Worm (Caenorhabditis elegans): ENCODE measurements around the gene abce-1.

Gene abce-1

DNA sequence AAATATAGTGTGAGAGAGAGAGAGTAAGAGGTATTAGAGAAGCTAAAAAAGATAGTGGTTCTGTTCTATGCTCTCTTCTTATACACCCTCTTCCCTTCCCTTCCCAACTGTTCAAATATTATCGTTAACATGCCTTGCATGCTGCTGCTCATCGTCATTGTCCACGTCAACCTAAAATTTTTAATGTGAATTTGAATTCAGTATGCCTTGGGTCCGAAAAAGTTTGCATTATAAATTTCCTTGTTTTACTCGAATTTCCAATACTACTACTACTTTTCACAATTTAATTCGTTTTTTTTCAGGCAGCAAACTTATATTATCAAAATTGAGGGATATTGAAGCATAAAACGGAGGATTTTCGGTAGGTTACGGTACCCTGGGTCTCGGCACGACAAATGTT is 33.5 kb downstream of the abce-1 start, which contains the start of gene gly-5:
gly-5 (plus strand) TSS at position 301 of the 400 bp plus-strand sequence.
- TF ChIP-seq fos-1 (tag; optimal IDR thresholded peaks at IDR 0.05), result no peak
- TF ChIP-seq mab-9 (GFP tag; IDR thresholded peaks at IDR 0.05), result no peak
- no peak for TF ChIP-seq aha-1 (tag; optimal IDR thresholded peaks at IDR 0.05)
- TF ChIP-seq nhr-11 (tag; optimal IDR thresholded peaks at IDR 0.05), result no peak
- TF ChIP-seq vab-15 (tag; optimal IDR thresholded peaks at IDR 0.05), result no peak
- TF ChIP-seq ces-1 (GFP tag; optimal IDR thresholded peaks at IDR 0.05), result no peak
- no peak for TF ChIP-seq irx-1 (tag; optimal IDR thresholded peaks at IDR 0.05)
- TF ChIP-seq F16B12.6 (tag; optimal IDR thresholded peaks at IDR 0.05), result no peak
- no peak for TF ChIP-seq lsy-2 (tag; optimal IDR thresholded peaks at IDR 0.05)
- TF ChIP-seq dpl-1 (GFP tag; optimal IDR thresholded peaks at IDR 0.05), result no peak
- TF ChIP-seq mep-1 (tag; optimal IDR thresholded peaks at IDR 0.05), result no peak
- TF ChIP-seq lin-14 (GFP tag; optimal IDR thresholded peaks at IDR 0.05), result no peak

DNA sequence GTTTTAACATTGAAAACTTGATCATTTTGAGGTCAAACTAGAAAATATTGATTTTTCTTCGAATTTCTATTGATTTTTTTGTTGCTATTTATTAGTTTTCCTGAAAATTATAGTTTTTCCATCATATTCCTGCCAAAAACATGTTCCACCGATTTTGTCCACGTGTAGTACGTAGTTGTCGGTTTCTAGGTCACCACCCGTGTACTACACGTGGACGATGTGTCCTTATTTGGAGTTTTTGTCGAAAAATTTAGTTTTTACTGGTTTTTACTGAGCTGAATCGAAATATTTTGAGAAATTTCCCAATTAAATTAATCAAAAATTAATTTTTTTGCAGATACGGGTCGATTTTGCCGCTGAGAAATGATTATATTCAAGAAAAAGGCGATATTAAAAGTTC is 34.2 kb downstream of the abce-1 start:
- no peak for TF ChIP-seq sup-37 (GFP tag; optimal IDR thresholded peaks at IDR 0.05)
- no peak for TF ChIP-seq snpc-4 (tag; optimal IDR thresholded peaks at IDR 0.05)
- TF ChIP-seq aly-2 (tag; optimal IDR thresholded peaks at IDR 0.05), result peak; percentile 21
- TF ChIP-seq fkh-4 (tag; optimal IDR thresholded peaks at IDR 0.05; ENCODE audit: borderline replicate concordance), result peak; percentile 98
- no peak for TF ChIP-seq pqm-1 (tag; optimal IDR thresholded peaks at IDR 0.05)
- TF ChIP-seq nhr-28 (tag; optimal IDR thresholded peaks at IDR 0.05), result no peak
- TF ChIP-seq ceh-88 (GFP tag; IDR thresholded peaks at IDR 0.05), result peak; percentile 53; the same call in 1 of the 2 replicates
- TF ChIP-seq nhr-90 (tag; optimal IDR thresholded peaks at IDR 0.05; ENCODE audit: poor library complexity), result peak; percentile 93
- no peak for TF ChIP-seq nhr-76 (tag; optimal IDR thresholded peaks at IDR 0.05)
- TF ChIP-seq nhr-11 (tag; optimal IDR thresholded peaks at IDR 0.05), result no peak
- TF ChIP-seq efl-1 (optimal IDR thresholded peaks at IDR 0.05), result peak; percentile 71 to 75
- TF ChIP-seq efl-1 (GFP tag; optimal IDR thresholded peaks at IDR 0.05 in 1 of 2), result peak; percentile 69 to 96
- peak; percentile 68 for TF ChIP-seq elt-2 (tag; optimal IDR thresholded peaks at IDR 0.05)
- peak; percentile 80 for TF ChIP-seq nhr-19 (GFP tag; conservative IDR thresholded peaks at IDR 0.05)
- peak; percentile 66 for TF ChIP-seq lin-39 (tag; optimal IDR thresholded peaks at IDR 0.05)
- TF ChIP-seq tbx-2 (tag; optimal IDR thresholded peaks at IDR 0.05), result peak; percentile 91
- peak; percentile 92 for TF ChIP-seq xbp-1 (tag; optimal IDR thresholded peaks at IDR 0.05)
- TF ChIP-seq fkh-8 (tag; optimal IDR thresholded peaks at IDR 0.05), result peak; percentile 84
- TF ChIP-seq Y116A8C.19 (tag; optimal IDR thresholded peaks at IDR 0.05; ENCODE audit: borderline replicate concordance), result peak; percentile 92
- no peak for TF ChIP-seq hlh-17 (GFP tag; optimal IDR thresholded peaks at IDR 0.05; ENCODE audit: borderline replicate concordance)
- TF ChIP-seq zag-1 (tag; optimal IDR thresholded peaks at IDR 0.05), result no peak
- no peak for TF ChIP-seq unc-62 (GFP tag; optimal IDR thresholded peaks at IDR 0.05)
- TF ChIP-seq fkh-10 (GFP tag; optimal IDR thresholded peaks at IDR 0.05), result no peak
- TF ChIP-seq elt-3 (tag; optimal IDR thresholded peaks at IDR 0.05), result no peak
- peak; percentile 86 for TF ChIP-seq dsc-1 (tag; optimal IDR thresholded peaks at IDR 0.05)
- TF ChIP-seq ces-1 (GFP tag; optimal IDR thresholded peaks at IDR 0.05), result no peak
- TF ChIP-seq nhr-85 (tag), result peak; percentile 94
- TF ChIP-seq tlp-1 (tag; optimal IDR thresholded peaks at IDR 0.05), result no peak
- no peak for TF ChIP-seq ama-1 (optimal IDR thresholded peaks at IDR 0.05)
- peak; percentile 40 for TF ChIP-seq ceh-8 (GFP tag; optimal IDR thresholded peaks at IDR 0.05)
- TF ChIP-seq egl-13 (tag; optimal IDR thresholded peaks at IDR 0.05), result peak; percentile 90
- TF ChIP-seq lsy-2 (tag; optimal IDR thresholded peaks at IDR 0.05), result peak; percentile 72 to 73
- TF ChIP-seq nhr-47 (tag; optimal IDR thresholded peaks at IDR 0.05), result peak; percentile 93
- peak; percentile 22 for TF ChIP-seq lin-13 (GFP tag; optimal IDR thresholded peaks at IDR 0.05)
- no peak for TF ChIP-seq fos-1 (tag; optimal IDR thresholded peaks at IDR 0.05)
- no peak for TF ChIP-seq skn-1 (tag; optimal IDR thresholded peaks at IDR 0.05)
- TF ChIP-seq blmp-1 (tag; optimal IDR thresholded peaks at IDR 0.05), result peak; percentile 43
- TF ChIP-seq C34B4.2 (tag; optimal IDR thresholded peaks at IDR 0.05), result peak; percentile 57
- TF ChIP-seq hlh-4 (tag; optimal IDR thresholded peaks at IDR 0.05), result peak; percentile 71
- TF ChIP-seq nhr-12 (tag; optimal IDR thresholded peaks at IDR 0.05), result no peak
- no peak for TF ChIP-seq vab-15 (tag; optimal IDR thresholded peaks at IDR 0.05)
- no peak for TF ChIP-seq alr-1 (tag; optimal IDR thresholded peaks at IDR 0.05; ENCODE audit: borderline replicate concordance)
- peak; percentile 85 for TF ChIP-seq efl-3 (GFP tag; optimal IDR thresholded peaks at IDR 0.05)
- no peak for TF ChIP-seq nhr-77 (tag; optimal IDR thresholded peaks at IDR 0.05)
- no peak for TF ChIP-seq nhr-84 (tag; optimal IDR thresholded peaks at IDR 0.05)

All from whole organism, L1 larva.